Fruit fly (Drosophila melanogaster) whole organism, embryonic: ENCODE measurements around the gene nan.

ENCODE experiments used
- Bgb ChIP-seq: fragments of 200-800 bp; sonication (Bioruptor generic); IDR thresholded peaks from 2 replicates; pipeline ENCODE4 v1.3.6; 2022; ENCODE audit warnings: missing biosample characterization, missing genetic modification characterization; ENCODE audit not compliant: partially characterized antibody
- BtbVII ChIP-seq: fragments of 200-800 bp; sonication (Bioruptor generic); optimal IDR thresholded peaks from 3 replicates; lab custom pipeline; 2017; ENCODE audit warnings: missing biosample characterization, mild to moderate bottlenecking, missing genetic modification characterization
- CG10147 ChIP-seq: fragments of 200-800 bp; sonication (Bioruptor generic); optimal IDR thresholded peaks from 2 replicates; lab custom pipeline; 2019; ENCODE audit warnings: missing biosample characterization, mild to moderate bottlenecking, missing genetic modification characterization, moderate library complexity
- CG10321 ChIP-seq: fragments of 200-800 bp; sonication (Bioruptor generic); IDR thresholded peaks from 2 replicates; pipeline ENCODE4 v1.3.6; 2022; ENCODE audit warnings: missing biosample characterization, missing genetic modification characterization
- CG10431 ChIP-seq: fragments of 200-800 bp; sonication (Bioruptor generic); optimal IDR thresholded peaks from 3 replicates; lab custom pipeline; 2018; ENCODE audit warnings: missing biosample characterization, mild to moderate bottlenecking, missing genetic modification characterization
- CG11247 ChIP-seq: fragments of 200-800 bp; sonication (Bioruptor generic); IDR thresholded peaks from 2 replicates; pipeline ENCODE4 v1.3.6; 2022; ENCODE audit warnings: missing biosample characterization, missing genetic modification characterization
- CG12299 ChIP-seq: fragments of 200-800 bp; sonication (Bioruptor generic); optimal IDR thresholded peaks from 2 replicates; lab custom pipeline; 2018; ENCODE audit warnings: missing biosample characterization, mild to moderate bottlenecking, missing genetic modification characterization
- CG14965 ChIP-seq: fragments of 200-800 bp; sonication (Bioruptor generic); optimal IDR thresholded peaks from 2 replicates; lab custom pipeline; 2016; ENCODE audit warnings: missing biosample characterization, missing genetic modification characterization, borderline replicate concordance
- CG16813 ChIP-seq: fragments of 200-800 bp; sonication (Bioruptor generic); IDR thresholded peaks from 3 replicates; pipeline ENCODE4 v1.3.6; 2022; ENCODE audit warnings: missing biosample characterization, missing genetic modification characterization; ENCODE audit not compliant: partially characterized antibody
- CG17802 ChIP-seq: fragments of 200-800 bp; sonication (Bioruptor generic); optimal IDR thresholded peaks from 2 replicates; lab custom pipeline; 2018; ENCODE audit warnings: missing biosample characterization, mild to moderate bottlenecking, missing genetic modification characterization, moderate library complexity
- CG30431 ChIP-seq: fragments of 200-800 bp; sonication (Bioruptor generic); optimal IDR thresholded peaks from 2 replicates; lab custom pipeline; 2017; ENCODE audit warnings: missing biosample characterization, missing genetic modification characterization
- CG3407 ChIP-seq: fragments of 200-800 bp; sonication (Bioruptor generic); optimal IDR thresholded peaks from 2 replicates; lab custom pipeline; 2018; ENCODE audit warnings: missing biosample characterization, mild to moderate bottlenecking, missing genetic modification characterization
- CG3726 ChIP-seq: fragments of 200-800 bp; sonication (Bioruptor generic); IDR thresholded peaks from 3 replicates; pipeline ENCODE4, ENCODE4 v1.3.6; 2022; ENCODE audit warnings: missing biosample characterization, missing genetic modification characterization
- CG3838 ChIP-seq: fragments of 200-800 bp; sonication (Bioruptor generic); optimal IDR thresholded peaks from 3 replicates; lab custom pipeline; 2016; ENCODE audit warnings: missing biosample characterization, missing genetic modification characterization
- CG4820 ChIP-seq: fragments of 200-800 bp; sonication (Bioruptor generic); optimal IDR thresholded peaks from 3 replicates; lab custom pipeline; 2016; ENCODE audit warnings: missing biosample characterization, missing genetic modification characterization
- CG4854 ChIP-seq: fragments of 200-800 bp; sonication (Bioruptor generic); optimal IDR thresholded peaks from 2 replicates; lab custom pipeline; 2016; ENCODE audit warnings: missing biosample characterization, missing genetic modification characterization, inconsistent platforms
- CG7839 ChIP-seq: fragments of 200-800 bp; sonication (Bioruptor generic); optimal IDR thresholded peaks from 3 replicates; lab custom pipeline; 2018; ENCODE audit warnings: missing biosample characterization, mild to moderate bottlenecking, missing genetic modification characterization, moderate library complexity
- CG8359 ChIP-seq: fragments of 200-800 bp; sonication (Bioruptor generic); optimal IDR thresholded peaks from 2 replicates; lab custom pipeline; 2017; ENCODE audit warnings: missing biosample characterization, mild to moderate bottlenecking, missing genetic modification characterization, borderline replicate concordance
- CG9932 ChIP-seq: fragments of 200-800 bp; sonication (Bioruptor generic); IDR thresholded peaks from 2 replicates; pipeline ENCODE4 v1.3.6; 2022; ENCODE audit warnings: missing biosample characterization, missing genetic modification characterization
- CoRest ChIP-seq: fragments of 200-800 bp; sonication (Bioruptor generic); optimal IDR thresholded peaks from 3 replicates; lab custom pipeline; 2018; ENCODE audit warnings: missing biosample characterization, mild to moderate bottlenecking, missing genetic modification characterization, moderate library complexity
- Deaf1 ChIP-seq: fragments of 200-800 bp; optimal IDR thresholded peaks from 3 replicates; lab custom pipeline; 2019; ENCODE audit warnings: missing biosample characterization, mild to moderate bottlenecking, missing genetic modification characterization, moderate library complexity
- Dek ChIP-seq: fragments of 200-800 bp; sonication (Bioruptor generic); optimal IDR thresholded peaks from 3 replicates; lab custom pipeline; 2019; ENCODE audit warnings: missing biosample characterization, mild to moderate bottlenecking, missing genetic modification characterization, moderate library complexity
- Dip2 ChIP-seq: fragments of 200-800 bp; sonication (Bioruptor generic); IDR thresholded peaks from 2 replicates; pipeline ENCODE4 v1.3.6; 2022; ENCODE audit warnings: missing biosample characterization, missing genetic modification characterization
- ERR ChIP-seq: fragments of 200-800 bp; sonication (Bioruptor generic); optimal IDR thresholded peaks from 2 replicates; lab custom pipeline; 2016; ENCODE audit warnings: missing biosample characterization, missing genetic modification characterization
- Gug ChIP-seq: fragments of 200-800 bp; sonication (Bioruptor generic); IDR thresholded peaks from 4 replicates; pipeline ENCODE4 v1.3.6; 2022; ENCODE audit warnings: missing biosample characterization, missing genetic modification characterization
- Lhr ChIP-seq: fragments of 200-800 bp; sonication (Bioruptor generic); optimal IDR thresholded peaks from 3 replicates; lab custom pipeline; 2017; ENCODE audit warnings: mild to moderate bottlenecking, missing biosample characterization, missing genetic modification reagents, missing genetic modification characterization
- Lpt ChIP-seq: fragments of >200 bp; optimal IDR thresholded peaks from 2 replicates; lab custom pipeline; 2018; ENCODE audit warnings: missing biosample characterization, missing genetic modification characterization
- Optix ChIP-seq: fragments of 200-800 bp; sonication (Bioruptor generic); IDR thresholded peaks from 3 replicates; pipeline ENCODE4 v1.3.6; 2022; ENCODE audit warnings: missing biosample characterization, missing genetic modification characterization
- aop ChIP-seq: fragments of 200-800 bp; sonication (Bioruptor generic); IDR thresholded peaks from 2 replicates; pipeline ENCODE4 v1.3.6; 2022; ENCODE audit warnings: missing biosample characterization, missing genetic modification characterization
- ara ChIP-seq: fragments of 200-800 bp; sonication (Bioruptor generic); IDR thresholded peaks from 2 replicates; pipeline ENCODE4 v1.3.6; 2022; ENCODE audit warnings: missing biosample characterization, missing genetic modification characterization
- bcd ChIP-seq: fragments of 200-800 bp; sonication (Bioruptor generic); optimal IDR thresholded peaks from 2 replicates; lab custom pipeline; 2017; ENCODE audit warnings: missing biosample characterization, mild to moderate bottlenecking, missing genetic modification characterization
- crc ChIP-seq: fragments of 200-800 bp; sonication (Bioruptor generic); optimal IDR thresholded peaks from 2 replicates; lab custom pipeline; 2016; ENCODE audit warnings: missing biosample characterization, missing genetic modification characterization
- crp ChIP-seq, 2 experiments: fragments of 200-800 bp; sonication (Bioruptor generic); optimal IDR thresholded peaks; 2 replicates in 1 of 2; 3 replicates in 1 of 2; lab custom pipeline; 2017; ENCODE audit warnings: missing biosample characterization in 2 of 2, missing genetic modification characterization in 2 of 2, mild to moderate bottlenecking in 1 of 2, moderate library complexity in 1 of 2
- dimm ChIP-seq: fragments of 200-800 bp; sonication (Bioruptor generic); IDR thresholded peaks from 2 replicates; pipeline ENCODE4 v1.3.6; 2022; ENCODE audit warnings: missing biosample characterization, missing genetic modification characterization
- dmrt11E ChIP-seq: fragments of 200-800 bp; sonication (Bioruptor generic); optimal IDR thresholded peaks from 3 replicates; lab custom pipeline; 2018; ENCODE audit warnings: missing biosample characterization, mild to moderate bottlenecking, missing genetic modification characterization, moderate library complexity
- emc ChIP-seq: fragments of 200-800 bp; sonication (Bioruptor generic); optimal IDR thresholded peaks from 2 replicates; lab custom pipeline; 2016; ENCODE audit warnings: missing biosample characterization, missing genetic modification characterization
- gsb-n ChIP-seq: fragments of 200-800 bp; sonication (Bioruptor generic); optimal IDR thresholded peaks from 3 replicates; lab custom pipeline; 2018; ENCODE audit warnings: missing biosample characterization, mild to moderate bottlenecking, missing genetic modification characterization
- knrl ChIP-seq: fragments of 200-800 bp; sonication (Bioruptor generic); IDR thresholded peaks from 3 replicates; pipeline ENCODE4 v1.3.6; 2022; ENCODE audit warnings: missing biosample characterization, missing genetic modification characterization; ENCODE audit not compliant: partially characterized antibody
- lab ChIP-seq: fragments of 200-800 bp; sonication (Bioruptor generic); optimal IDR thresholded peaks from 3 replicates; lab custom pipeline; 2017; ENCODE audit warnings: missing biosample characterization, missing genetic modification characterization, mild to moderate bottlenecking, moderate library complexity, missing genetic modification reagents
- org-1 ChIP-seq: fragments of 200-800 bp; sonication (Bioruptor generic); optimal IDR thresholded peaks from 2 replicates; lab custom pipeline; 2017; ENCODE audit warnings: missing biosample characterization, missing genetic modification characterization
- pros ChIP-seq: fragments of 200-800 bp; sonication (Bioruptor generic); optimal IDR thresholded peaks from 3 replicates; lab custom pipeline; 2019; ENCODE audit warnings: missing biosample characterization, mild to moderate bottlenecking, missing genetic modification characterization, moderate library complexity
- run ChIP-seq: fragments of 200-800 bp; sonication (Bioruptor generic); optimal IDR thresholded peaks from 3 replicates; lab custom pipeline; 2018; ENCODE audit warnings: missing biosample characterization, mild to moderate bottlenecking, missing genetic modification characterization
- stwl ChIP-seq: fragments of 200-800 bp; sonication (Bioruptor generic); optimal IDR thresholded peaks from 3 replicates; lab custom pipeline; 2018; ENCODE audit warnings: missing biosample characterization, mild to moderate bottlenecking, missing genetic modification characterization, moderate library complexity
- tap ChIP-seq: fragments of 200-800 bp; optimal IDR thresholded peaks from 3 replicates; lab custom pipeline; 2019; ENCODE audit warnings: missing biosample characterization, mild to moderate bottlenecking, missing genetic modification characterization, moderate library complexity
- trem ChIP-seq: fragments of 200-800 bp; optimal IDR thresholded peaks from 3 replicates; lab custom pipeline; 2019; ENCODE audit warnings: missing biosample characterization, mild to moderate bottlenecking, missing genetic modification characterization, moderate library complexity
- ttk ChIP-seq: fragments of 200-800 bp; sonication (Bioruptor generic); IDR thresholded peaks from 2 replicates; pipeline ENCODE4 v2.1.2; 2022; ENCODE audit warnings: missing biosample characterization, missing genetic modification characterization
- tx ChIP-seq: fragments of 200-800 bp; sonication (Bioruptor generic); optimal IDR thresholded peaks from 2 replicates; lab custom pipeline; 2016; ENCODE audit warnings: missing biosample characterization, missing genetic modification characterization
- unpg ChIP-seq: fragments of 200-800 bp; sonication (Bioruptor generic); optimal IDR thresholded peaks from 3 replicates; lab custom pipeline; 2018; ENCODE audit warnings: missing biosample characterization, mild to moderate bottlenecking, missing genetic modification characterization, moderate library complexity
- wor ChIP-seq: fragments of 200-800 bp; sonication (Bioruptor generic); IDR thresholded peaks from 2 replicates; pipeline ENCODE4 v1.3.6; 2022; ENCODE audit warnings: missing biosample characterization, missing genetic modification characterization
- zf30C ChIP-seq: fragments of 200-800 bp; sonication (Bioruptor generic); optimal IDR thresholded peaks from 3 replicates; lab custom pipeline; 2018; ENCODE audit warnings: missing biosample characterization, mild to moderate bottlenecking, missing genetic modification characterization

nan gene

DNA sequence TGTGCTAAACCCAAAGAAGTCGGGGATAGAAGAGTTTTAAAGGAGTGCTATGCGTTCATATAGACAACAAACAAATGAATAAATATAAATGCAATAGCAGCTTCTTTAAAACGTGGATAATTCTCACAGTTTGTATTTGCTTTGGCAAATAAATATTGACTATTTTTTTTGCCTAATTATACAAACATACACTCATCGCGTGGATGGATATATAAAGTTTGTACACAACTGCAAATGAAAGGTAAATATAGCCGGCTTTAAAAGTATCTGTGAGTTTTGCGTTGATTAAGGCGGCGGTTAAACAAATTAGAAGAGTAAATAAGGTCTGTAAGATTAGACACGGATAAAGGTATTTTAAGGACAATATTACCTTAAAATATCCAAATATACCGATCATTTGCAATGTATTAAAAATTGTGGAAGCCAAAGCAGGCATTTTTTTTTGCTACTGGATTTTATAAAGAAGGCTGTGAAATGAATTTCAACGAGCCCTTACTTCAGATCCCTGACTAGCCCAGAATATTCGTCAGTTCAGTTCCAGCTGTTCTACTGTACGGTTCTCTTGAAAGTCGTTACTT, 28.3 kb upstream of the nan start, which contains the start of gene CG7768 (continued):
- TF ChIP-seq tap (tag; lab: Kevin White, UChicago) (peak; percentile 66), run (peak; percentile 6), Deaf1 (tag; lab: Kevin White, UChicago) (no peak), CG10147 (GFP tag; lab: Kevin White, UChicago) (peak; percentile 70), CoRest (peak; percentile 56), dmrt11E (tag; lab: Kevin White, UChicago) (no peak), CG30431 (GFP tag; lab: Kevin White, UChicago) (no peak), Dip2 (no peak), CG12299 (tag; lab: Kevin White, UChicago) (peak; percentile 63), org-1 (GFP tag; lab: Kevin White, UChicago) (peak; percentile 48), dimm (no peak), gsb-n (tag; lab: Kevin White, UChicago) (no peak), CG11247 (no peak), wor (GFP tag; lab: Robert Waterston, UW) (no peak), CG16813 (GFP tag; lab: Robert Waterston, UW) (no peak), Gug (GFP tag; lab: Robert Waterston, UW) (no peak), CG8359 (no peak), trem (no peak), CG10431 (GFP tag; lab: Kevin White, UChicago) (no peak), CG4854 (peak; percentile 51), BtbVII (GFP tag; lab: Kevin White, UChicago) (peak; percentile 79), CG10321 (GFP tag; lab: Robert Waterston, UW) (peak; percentile 54; the same call in 1 of the 2 replicates), CG9932 (GFP tag; lab: Robert Waterston, UW) (no peak), ERR (GFP tag; lab: Kevin White, UChicago) (no peak), emc (GFP tag; lab: Kevin White, UChicago) (peak; percentile 28), CG17802 (tag; lab: Kevin White, UChicago) (no peak), Optix (GFP tag; lab: Robert Waterston, UW) (no peak), lab (GFP tag; lab: Kevin White, UChicago) (peak; percentile 88), pros (no peak), ttk (GFP tag; lab: Robert Waterston, UW) (no peak), CG7839 (tag; lab: Kevin White, UChicago) (peak; percentile 47), aop (GFP tag; lab: Robert Waterston, UW) (no peak), ara (no peak), Bgb (no peak), crc (GFP tag; lab: Kevin White, UChicago) (peak; percentile 39), tx (GFP tag; lab: Kevin White, UChicago) (peak; percentile 11), CG4820 (GFP tag; lab: Kevin White, UChicago) (no peak), knrl (GFP tag; lab: Robert Waterston, UW) (no peak), stwl (tag; lab: Kevin White, UChicago) (no peak), CG3838 (GFP tag; lab: Kevin White, UChicago) (peak; percentile 28), CG3726 (no peak), bcd (GFP tag; lab: Kevin White, UChicago) (peak; percentile 27), Lpt (GFP tag; lab: Kevin White, UChicago) (no peak), Lhr (GFP tag; lab: Kevin White, UChicago) (no peak), CG14965 (GFP tag; lab: Kevin White, UChicago) (peak; percentile 6), zf30C (no peak), crp (GFP tag; optimal IDR thresholded peaks at IDR 0.05; lab: Kevin White, UChicago) (no peak), Dek (tag; lab: Kevin White, UChicago) (peak; percentile 58), unpg (peak; percentile 61), CG3407 (GFP tag; lab: Kevin White, UChicago) (peak; percentile 21)
